Worm (Caenorhabditis elegans): ENCODE measurements around the gene agxt-1.
A peak's percentile ranks its signal among the peaks of the same experiment; 100 is the strongest.

agxt-1 gene

ce11 chrII:8820126-8820972, 25.0 kb upstream of the agxt-1 start (continued):
- peak; percentile 14; the same call in 1 of the 2 replicates for TF ChIP-seq lin-26 (GFP tag; IDR thresholded peaks at IDR 0.05)
- no peak for TF ChIP-seq pha-4 (tag; optimal IDR thresholded peaks at IDR 0.05)
- TF ChIP-seq lin-35 (GFP tag; optimal IDR thresholded peaks at IDR 0.05): peak in 1 of 3 experiments; percentile 20
- peak; percentile 4 for TF ChIP-seq chd-7 (tag; optimal IDR thresholded peaks at IDR 0.05)
- TF ChIP-seq ZK185.1 (tag; optimal IDR thresholded peaks at IDR 0.05; ENCODE audit: poor library complexity, severe bottlenecking): peak; percentile 34
- no peak for TF ChIP-seq snpc-1.1 (tag; optimal IDR thresholded peaks at IDR 0.05; ENCODE audit: insufficient read depth)
- TF ChIP-seq ceh-40 (GFP tag; IDR thresholded peaks at IDR 0.05): no peak
- TF ChIP-seq tbx-9 (tag; optimal IDR thresholded peaks at IDR 0.05; ENCODE audit: borderline replicate concordance): no peak
- peak; percentile 3 for TF ChIP-seq lin-40 (tag; optimal IDR thresholded peaks at IDR 0.05)
- no peak for TF ChIP-seq tbp1 (GFP tag; optimal IDR thresholded peaks at IDR 0.05)

ce11 chrII:8821140-8821595, 24.2 kb upstream of the agxt-1 start, which contains the start of gene F46C5.1:
TSS of gene F46C5.1 (minus strand) at chrII:8821190.
- TF ChIP-seq Y53G8AR.9 (GFP tag; conservative IDR thresholded peaks at IDR 0.05) (no peak), nfyb-1 (GFP tag; IDR thresholded peaks at IDR 0.05) (no peak), let-607 (tag; optimal IDR thresholded peaks at IDR 0.05) (no peak), hmg-1.2 (GFP tag; IDR thresholded peaks at IDR 0.05) (peak; percentile 26; the same call in 1 of the 2 replicates), ceh-91 (GFP tag; IDR thresholded peaks at IDR 0.05) (no peak)

ce11 chrII:8822711-8823110, 22.7 kb upstream of the agxt-1 start:
- TF ChIP-seq nhr-120 (GFP tag; IDR thresholded peaks at IDR 0.05): no peak
- peak; percentile 19 for TF ChIP-seq somi-1 (GFP tag; optimal IDR thresholded peaks at IDR 0.05)
- no peak for TF ChIP-seq hlh-26 (GFP tag; conservative IDR thresholded peaks at IDR 0.05)
- no peak for TF ChIP-seq attf-3 (GFP tag; conservative IDR thresholded peaks at IDR 0.05)
- peak; percentile 1 for TF ChIP-seq lin-40 (tag; optimal IDR thresholded peaks at IDR 0.05)
- TF ChIP-seq xnd-1 (tag; optimal IDR thresholded peaks at IDR 0.05): no peak

- no peak for TF ChIP-seq cebp-1 (GFP tag; IDR thresholded peaks at IDR 0.05)
- no peak for TF ChIP-seq cebp-1 (tag; optimal IDR thresholded peaks at IDR 0.05)
- no peak for TF ChIP-seq ceh-91 (GFP tag; IDR thresholded peaks at IDR 0.05)
- no peak for TF ChIP-seq madf-6 (GFP tag; IDR thresholded peaks at IDR 0.05)
- no peak for TF ChIP-seq T07F8.4 (tag; optimal IDR thresholded peaks at IDR 0.05)
- TF ChIP-seq Y95B8A.8 (GFP tag; IDR thresholded peaks at IDR 0.05): no peak
- TF ChIP-seq ceh-58 (GFP tag; IDR thresholded peaks at IDR 0.05): no peak
- TF ChIP-seq pbrm-1 (GFP tag; IDR thresholded peaks at IDR 0.05): no peak
- no peak for TF ChIP-seq ztf-26 (tag; optimal IDR thresholded peaks at IDR 0.05)
- TF ChIP-seq gei-17 (GFP tag; optimal IDR thresholded peaks at IDR 0.05): no peak
- no peak for TF ChIP-seq nfya-1 (tag; optimal IDR thresholded peaks at IDR 0.05; ENCODE audit: borderline replicate concordance, insufficient read depth)
- no peak for TF ChIP-seq xnd-1 (tag; optimal IDR thresholded peaks at IDR 0.05)
- no peak for TF ChIP-seq aptf-3 (GFP tag; IDR thresholded peaks at IDR 0.05)
These were observed 19.6 kb upstream of the agxt-1 start, which contains the start of gene nas-25 for ce11 chrII:8825769-8826168. TSS of gene nas-25 (plus strand) at chrII:8826069.

Data from whole organism, young adult.